Worm (Caenorhabditis elegans) whole organism, L4/young adult: Measurements from ENCODE around the gene cul-1.

ENCODE experiments used
- W03F9.2 ChIP-seq: fragments of 150-350 bp; optimal IDR thresholded peaks from 2 replicates; lab custom pipeline; 2014; ENCODE audit warnings: missing biosample characterization, missing genetic modification characterization
- dao-5 ChIP-seq: sonication (generic microtip); optimal IDR thresholded peaks from 2 replicates; lab custom pipeline; 2016; ENCODE audit warnings: missing genotype, missing genetic modification characterization, moderate library complexity, missing compliant biosample characterization
- him-1 ChIP-seq: sonication (generic microtip); optimal IDR thresholded peaks from 2 replicates; lab custom pipeline; 2016; ENCODE audit warnings: missing genotype, missing genetic modification reagents, missing genetic modification characterization, missing compliant biosample characterization

DNA sequence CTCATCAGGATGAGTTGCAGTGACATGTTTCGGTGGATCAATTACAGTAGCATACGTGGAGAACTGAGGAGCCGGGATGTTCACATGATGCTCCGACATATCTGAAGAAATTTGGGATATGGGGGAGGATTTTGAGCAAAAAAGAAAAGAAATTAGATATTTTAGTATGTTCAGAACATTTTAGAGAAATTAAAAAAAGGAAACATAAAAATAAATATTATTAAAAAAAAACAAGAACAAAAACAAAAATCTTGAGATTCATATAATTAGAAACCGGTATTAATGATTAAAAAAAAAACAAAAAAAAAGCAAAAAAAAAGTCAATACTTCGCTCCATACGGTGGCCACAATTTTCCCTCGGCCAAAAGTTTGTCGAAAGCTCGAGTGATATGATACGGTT lies 32.7 kb downstream of the cul-1 start, which contains the start of gene rab-33:
- TF ChIP-seq him-1 (tag; lab: Kevin White, UChicago) (no peak), dao-5 (tag; lab: Kevin White, UChicago) (no peak), W03F9.2 (tag; lab: Kevin White, UChicago) (no peak)
